Worm (Caenorhabditis elegans) whole organism, L4 larva: Measurements from ENCODE around the gene rpl-11.2.

Experiments
- D1046.2 ChIP-seq: fragments of 200-800 bp; sonication (Bioruptor generic); IDR thresholded peaks from 2 replicates; pipeline ENCODE4 v1.3.6; 2022; ENCODE audit warnings: missing genetic modification characterization, missing compliant biosample characterization
- F44E2.7 ChIP-seq: fragments of 200-800 bp; sonication (Bioruptor generic); IDR thresholded peaks from 2 replicates; pipeline ENCODE4 v2.1.2; 2022; ENCODE audit warnings: missing genetic modification characterization, missing compliant biosample characterization
- F49E8.2 ChIP-seq: sonication (generic microtip); optimal IDR thresholded peaks from 2 replicates; lab custom pipeline; 2016; ENCODE audit warnings: missing compliant biosample characterization, mild to moderate bottlenecking, missing genetic modification characterization, borderline replicate concordance
- T26A8.4 ChIP-seq: fragments of 200-800 bp; sonication (Bioruptor generic); IDR thresholded peaks from 2 replicates; pipeline ENCODE4 v1.3.6; 2022; ENCODE audit warnings: missing genetic modification characterization, missing compliant biosample characterization
- Y5F2A.4 ChIP-seq: fragments of 200-800 bp; sonication (Bioruptor generic); optimal IDR thresholded peaks from 2 replicates; lab custom pipeline; 2018; ENCODE audit warnings: mild to moderate bottlenecking, missing genetic modification characterization, missing compliant biosample characterization
- Y75B8A.6 ChIP-seq: fragments of 200-800 bp; sonication (Bioruptor generic); IDR thresholded peaks from 2 replicates; pipeline ENCODE4 v1.3.6; 2022; ENCODE audit warnings: missing genetic modification reagents, missing genetic modification characterization, missing compliant biosample characterization
- ZK337.2 ChIP-seq: fragments of 200-800 bp; sonication (Bioruptor generic); IDR thresholded peaks from 2 replicates; pipeline ENCODE4 v1.3.6; 2022; ENCODE audit warnings: missing genetic modification reagents, missing genetic modification characterization, missing compliant biosample characterization
- ZK546.5 ChIP-seq, 2 experiments: sonication (generic microtip); optimal IDR thresholded peaks; 2 replicates each; lab custom pipeline; 2017; ENCODE audit warnings: missing biosample characterization in 2 of 2, missing genetic modification characterization in 2 of 2
- ama-1 ChIP-seq: fragments of 150-350 bp; optimal IDR thresholded peaks from 2 replicates; lab custom pipeline; 2014; ENCODE audit warnings: inconsistent platforms, mixed read lengths
- attf-4 ChIP-seq: sonication (generic microtip); optimal IDR thresholded peaks from 3 replicates; lab custom pipeline; 2017; ENCODE audit warnings: missing biosample characterization, missing genetic modification characterization
- ceh-44 ChIP-seq: fragments of 200-800 bp; sonication (Bioruptor generic); IDR thresholded peaks from 2 replicates; pipeline ENCODE4 v1.3.6; 2022; ENCODE audit warnings: missing genetic modification reagents, missing genetic modification characterization, missing compliant biosample characterization
- ces-1 ChIP-seq: fragments of 150-350 bp; sonication (generic microtip); optimal IDR thresholded peaks from 4 replicates; lab custom pipeline; 2014; ENCODE audit warnings: missing biosample characterization, missing genetic modification reagents, missing genetic modification characterization
- daf-16 ChIP-seq, 3 experiments: sonication (generic microtip); optimal IDR thresholded peaks; 2 replicates each; lab custom pipeline; 2016 to 2017; ENCODE audit warnings: missing genetic modification characterization in 3 of 3, missing genetic modification reagents in 3 of 3, mild to moderate bottlenecking in 2 of 3, missing compliant biosample characterization in 2 of 3, missing biosample characterization in 1 of 3, moderate library complexity in 1 of 3
- daf-19 ChIP-seq: fragments of 200-800 bp; sonication (Bioruptor generic); conservative IDR thresholded peaks from 2 replicates; pipeline ENCODE4 v1.3.6; 2022; ENCODE audit warnings: missing genetic modification characterization, missing compliant biosample characterization
- daf-8 ChIP-seq: fragments of 200-800 bp; sonication (Bioruptor generic); IDR thresholded peaks from 2 replicates; pipeline ENCODE4 v1.3.6; 2022; ENCODE audit warnings: missing genetic modification characterization, missing compliant biosample characterization
- dmd-6 ChIP-seq: fragments of 200-800 bp; sonication (Bioruptor generic); IDR thresholded peaks from 2 replicates; pipeline ENCODE4 v1.3.6; 2022; ENCODE audit warnings: missing genetic modification reagents, missing genetic modification characterization, missing compliant biosample characterization
- dmd-8 ChIP-seq: fragments of 200-800 bp; sonication (Bioruptor generic); IDR thresholded peaks from 2 replicates; pipeline ENCODE4 v1.3.6; 2022; ENCODE audit warnings: missing genetic modification characterization, missing compliant biosample characterization
- dmd-9 ChIP-seq: fragments of 200-800 bp; sonication (Bioruptor generic); IDR thresholded peaks from 2 replicates; pipeline ENCODE4 v1.3.6; 2022; ENCODE audit warnings: missing genetic modification reagents, missing genetic modification characterization, missing compliant biosample characterization
- dve-1 ChIP-seq: sonication (generic microtip); optimal IDR thresholded peaks from 2 replicates; lab custom pipeline; 2017; ENCODE audit warnings: antibody characterized with exemption, mild to moderate bottlenecking, missing genetic modification characterization, missing compliant biosample characterization; ENCODE audit not compliant: insufficient read depth
- fos-1 ChIP-seq: fragments of 150-350 bp; optimal IDR thresholded peaks from 2 replicates; lab custom pipeline; 2014; ENCODE audit warnings: missing biosample characterization, missing genetic modification characterization
- hif-1 ChIP-seq, 2 experiments: sonication (generic microtip); optimal IDR thresholded peaks; 2 replicates each; lab custom pipeline; 2016 to 2017; ENCODE audit warnings: missing compliant biosample characterization in 2 of 2, missing genetic modification characterization in 2 of 2, missing genetic modification reagents in 2 of 2, missing genotype in 2 of 2, mild to moderate bottlenecking in 1 of 2
- hlh-30 ChIP-seq: sonication (generic microtip); optimal IDR thresholded peaks from 2 replicates; lab custom pipeline; 2017; ENCODE audit warnings: antibody characterized with exemption, mild to moderate bottlenecking, missing genetic modification characterization, missing compliant biosample characterization; ENCODE audit not compliant: insufficient read depth
- hmg-1.1 ChIP-seq: fragments of 200-800 bp; sonication (Bioruptor generic); IDR thresholded peaks from 2 replicates; pipeline ENCODE4 v1.3.6; 2022; ENCODE audit warnings: missing genetic modification reagents, missing genetic modification characterization, missing compliant biosample characterization
- lin-13 ChIP-seq: fragments of 150-350 bp; optimal IDR thresholded peaks from 2 replicates; lab custom pipeline; 2014; ENCODE audit warnings: missing biosample characterization, missing genetic modification reagents, missing genetic modification characterization
- lin-15B ChIP-seq: fragments of 150-350 bp; sonication (generic microtip); optimal IDR thresholded peaks from 3 replicates; lab custom pipeline; 2014; ENCODE audit warnings: missing biosample characterization, missing genetic modification characterization
- lsy-2 ChIP-seq, 2 experiments: fragments of 150-350 bp in 1 of 2; sonication (generic microtip) in 1 of 2; optimal IDR thresholded peaks; 2 replicates each; lab custom pipeline; 2014 to 2017; ENCODE audit warnings: missing biosample characterization in 2 of 2, missing genetic modification characterization in 2 of 2
- madf-5 ChIP-seq, 2 experiments: fragments of 200-800 bp; sonication (Bioruptor generic); IDR thresholded peaks; 2 replicates each; pipeline ENCODE4 v1.3.6; 2022; ENCODE audit warnings: missing compliant biosample characterization in 2 of 2, missing genetic modification characterization in 2 of 2
- mdl-1 ChIP-seq, 2 experiments: fragments of 150-350 bp in 1 of 2; sonication (generic microtip) in 1 of 2; optimal IDR thresholded peaks; 2 replicates each; lab custom pipeline; 2014 to 2017; ENCODE audit warnings: missing biosample characterization in 2 of 2, missing genetic modification characterization in 2 of 2
- mes-2 ChIP-seq: sonication (generic microtip); optimal IDR thresholded peaks from 2 replicates; lab custom pipeline; 2016; ENCODE audit warnings: missing genotype, mild to moderate bottlenecking, missing genetic modification characterization, missing compliant biosample characterization; ENCODE audit not compliant: poor library complexity, severe bottlenecking
- mxl-2 ChIP-seq: fragments of 200-800 bp; sonication (Bioruptor generic); conservative IDR thresholded peaks from 2 replicates; pipeline ENCODE4 v1.3.6; 2022; ENCODE audit warnings: missing genetic modification reagents, missing genetic modification characterization, missing compliant biosample characterization
- mxl-3 ChIP-seq: fragments of 200-800 bp; sonication (Bioruptor generic); optimal IDR thresholded peaks from 2 replicates; lab custom pipeline; 2018; ENCODE audit warnings: mild to moderate bottlenecking, missing genetic modification characterization, missing compliant biosample characterization
- nhr-11 ChIP-seq: fragments of 150-350 bp; optimal IDR thresholded peaks from 2 replicates; lab custom pipeline; 2014; ENCODE audit warnings: missing biosample characterization, missing genetic modification characterization
- nhr-111 ChIP-seq: fragments of 200-800 bp; sonication (Bioruptor generic); optimal IDR thresholded peaks from 2 replicates; lab custom pipeline; 2018; ENCODE audit warnings: mild to moderate bottlenecking, missing genetic modification characterization, missing compliant biosample characterization
- nhr-237 ChIP-seq: sonication (generic microtip); optimal IDR thresholded peaks from 2 replicates; lab custom pipeline; 2017; ENCODE audit warnings: missing biosample characterization, missing genetic modification characterization
- nhr-28 ChIP-seq: fragments of 150-350 bp; optimal IDR thresholded peaks from 2 replicates; lab custom pipeline; 2014; ENCODE audit warnings: missing biosample characterization, missing genetic modification characterization
- nhr-6 ChIP-seq: fragments of 150-350 bp; optimal IDR thresholded peaks from 2 replicates; lab custom pipeline; 2014; ENCODE audit warnings: missing biosample characterization, missing genetic modification characterization
- nhr-77 ChIP-seq: fragments of 150-350 bp; optimal IDR thresholded peaks from 2 replicates; lab custom pipeline; 2014; ENCODE audit warnings: missing biosample characterization, missing genetic modification characterization
- pha-4 ChIP-seq, 2 experiments: fragments of 150-350 bp in 1 of 2; fragments of 200-800 bp in 1 of 2; sonication (Bioruptor generic) in 1 of 2; IDR thresholded peaks in 1 of 2; optimal IDR thresholded peaks in 1 of 2; 2 replicates each; pipeline versions ENCODE4 v1.3.6 to Lab custom; 2014 to 2022; ENCODE audit warnings: missing genetic modification characterization in 2 of 2, missing genetic modification reagents in 2 of 2, missing biosample characterization in 1 of 2, missing compliant biosample characterization in 1 of 2
- php-3 ChIP-seq: fragments of 200-800 bp; sonication (Bioruptor generic); IDR thresholded peaks from 2 replicates; pipeline ENCODE4 v1.3.6; 2022; ENCODE audit warnings: missing genetic modification reagents, missing genetic modification characterization, missing compliant biosample characterization
- saeg-2 ChIP-seq: fragments of 200-800 bp; sonication (Bioruptor generic); IDR thresholded peaks from 2 replicates; pipeline ENCODE4 v1.3.6; 2022; ENCODE audit warnings: missing genetic modification reagents, missing genetic modification characterization, missing compliant biosample characterization
- spr-1 ChIP-seq: sonication (generic microtip); optimal IDR thresholded peaks from 2 replicates; lab custom pipeline; 2016; ENCODE audit warnings: mild to moderate bottlenecking, missing genetic modification characterization, missing compliant biosample characterization
- spr-3 ChIP-seq: fragments of 200-800 bp; sonication (Bioruptor generic); optimal IDR thresholded peaks from 2 replicates; lab custom pipeline; 2018; ENCODE audit warnings: mild to moderate bottlenecking, missing genetic modification characterization, missing compliant biosample characterization
- tag-97 ChIP-seq: fragments of 200-800 bp; sonication (Bioruptor generic); IDR thresholded peaks from 2 replicates; pipeline ENCODE4 v1.3.6; 2022; ENCODE audit warnings: missing genetic modification characterization, missing compliant biosample characterization
- tra-1 ChIP-seq: fragments of 200-800 bp; sonication (Bioruptor generic); IDR thresholded peaks from 2 replicates; pipeline ENCODE4 v1.3.6; 2022; ENCODE audit warnings: missing genetic modification reagents, missing genetic modification characterization, missing compliant biosample characterization
- unc-62 ChIP-seq, 3 experiments: fragments of 150-350 bp in 1 of 3; sonication (generic microtip); optimal IDR thresholded peaks in 2 of 3; peaks in 1 of 3; 1 replicate in 1 of 3; 2 replicates in 2 of 3; lab custom pipeline; 2014 to 2017; ENCODE audit warnings: missing biosample characterization in 3 of 3, missing genetic modification characterization in 3 of 3, missing genetic modification reagents in 3 of 3, missing genotype in 1 of 3
- zag-1 ChIP-seq: fragments of 150-350 bp; optimal IDR thresholded peaks from 2 replicates; lab custom pipeline; 2014; ENCODE audit warnings: missing biosample characterization, missing genetic modification characterization

Gene rpl-11.2

DNA sequence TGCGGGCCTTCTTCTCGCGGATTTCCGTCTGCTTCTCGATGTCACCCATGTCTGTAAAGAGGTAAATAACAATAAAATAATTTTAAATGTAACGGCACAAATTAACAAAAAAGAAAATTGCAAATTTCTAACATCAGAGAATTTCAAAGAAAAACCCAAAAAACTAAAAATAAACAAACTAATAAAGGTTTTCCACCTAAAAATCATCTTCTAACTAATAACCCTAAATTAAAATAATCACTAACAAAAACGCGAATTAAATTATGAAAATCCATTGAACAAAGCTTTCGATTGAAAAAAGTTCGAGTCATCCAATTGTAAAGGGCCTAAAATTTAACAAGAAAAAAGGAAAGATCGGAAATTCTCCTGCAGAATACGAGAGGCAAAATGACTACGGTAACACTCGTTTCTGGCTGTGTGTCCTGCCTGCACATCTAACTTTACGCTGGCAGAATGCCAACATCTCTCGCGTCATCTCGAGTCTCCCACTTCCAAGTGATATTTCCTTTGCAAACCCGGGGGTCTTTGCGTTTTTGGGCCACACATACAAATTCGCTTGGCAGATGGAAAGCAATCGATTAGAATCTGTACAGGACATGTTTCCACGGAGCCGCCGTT is at the start of gene rpl-11.2 (continued):
- TF ChIP-seq F49E8.2 (tag; lab: Kevin White, UChicago) (no peak), hlh-30 (peak; percentile 94), tag-97 (no peak), zag-1 (tag; lab: Kevin White, UChicago) (peak; percentile 73), nhr-11 (tag; lab: Kevin White, UChicago) (peak; percentile 99)

DNA sequence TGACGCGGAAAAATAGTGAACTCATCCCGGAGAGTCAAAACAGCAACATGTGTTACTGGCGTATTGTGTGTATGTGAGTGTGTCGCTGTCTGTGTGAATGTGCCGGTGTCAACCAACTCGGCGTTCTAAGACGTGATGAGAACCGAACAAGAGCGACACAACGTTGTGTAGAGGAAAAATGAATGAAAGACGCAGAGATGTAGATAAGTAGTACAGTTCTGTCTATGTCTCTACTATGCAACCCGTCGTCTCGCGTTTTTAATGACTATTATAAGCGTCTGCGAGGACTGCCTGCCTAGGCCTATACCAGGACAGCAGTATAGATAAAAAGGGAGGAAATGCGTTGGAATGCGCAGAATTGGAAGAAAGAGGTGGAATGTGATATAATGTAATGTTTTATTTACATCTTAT is 45.6 kb upstream of the rpl-11.2 start:
- TF ChIP-seq unc-62 (GFP tag; optimal IDR thresholded peaks at IDR 0.05 in 1 of 2; lab: Kevin White, UChicago), result peak in 1 of 2 experiments; percentile 88
- no peak for TF ChIP-seq unc-62 (tag; optimal IDR thresholded peaks at IDR 0.05; lab: Kevin White, UChicago)
- TF ChIP-seq F49E8.2 (tag; lab: Kevin White, UChicago), result no peak
- no peak for TF ChIP-seq ZK546.5 (tag; optimal IDR thresholded peaks at IDR 0.05; lab: Kevin White, UChicago)
- TF ChIP-seq mdl-1 (tag; optimal IDR thresholded peaks at IDR 0.05; lab: Kevin White, UChicago), result peak in 1 of 2 experiments; percentile 1
- peak; percentile 31 for TF ChIP-seq nhr-77 (tag; lab: Kevin White, UChicago)
- peak; percentile 58; the same call in 1 of the 2 replicates for TF ChIP-seq hmg-1.1 (GFP tag; lab: Robert Waterston, UW)
- no peak for TF ChIP-seq T26A8.4 (GFP tag; lab: Robert Waterston, UW)
- TF ChIP-seq mes-2, result peak; percentile 50
- TF ChIP-seq dmd-9 (GFP tag; lab: Robert Waterston, UW), result 0 out of 2 replicates have a peak, but pooled peaks have one; percentile 25
- TF ChIP-seq mxl-3 (GFP tag; lab: Kevin White, UChicago), result peak; percentile 67
- no peak for TF ChIP-seq fos-1 (tag; lab: Kevin White, UChicago)
- no peak for TF ChIP-seq spr-1
- no peak for TF ChIP-seq saeg-2 (GFP tag; lab: Robert Waterston, UW)
- no peak for TF ChIP-seq Y75B8A.6 (GFP tag; lab: Robert Waterston, UW)
- peak in 1 of 2 experiments; percentile 36 for TF ChIP-seq lsy-2 (tag; optimal IDR thresholded peaks at IDR 0.05; lab: Kevin White, UChicago)
- peak in 1 of 2 experiments; percentile 41 for TF ChIP-seq daf-16 (GFP tag; optimal IDR thresholded peaks at IDR 0.05; lab: Kevin White, UChicago)
- peak; percentile 43 for TF ChIP-seq daf-16 (tag; optimal IDR thresholded peaks at IDR 0.05; lab: Kevin White, UChicago)
- TF ChIP-seq nhr-237 (tag; lab: Kevin White, UChicago), result no peak
- TF ChIP-seq ces-1 (GFP tag; lab: Kevin White, UChicago), result no peak
- no peak for TF ChIP-seq dmd-8 (GFP tag; lab: Robert Waterston, UW)
- no peak for TF ChIP-seq pha-4 (GFP tag; IDR thresholded peaks at IDR 0.05; lab: Robert Waterston, UW)
- no peak for TF ChIP-seq pha-4 (tag; optimal IDR thresholded peaks at IDR 0.05; lab: Kevin White, UChicago)
- no peak for TF ChIP-seq spr-3
- 0 out of 2 replicates have a peak, but pooled peaks have one; percentile 25 for TF ChIP-seq ZK337.2 (GFP tag; lab: Robert Waterston, UW)
- no peak for TF ChIP-seq D1046.2
- no peak for TF ChIP-seq attf-4
- TF ChIP-seq dmd-6 (GFP tag; lab: Robert Waterston, UW), result peak; percentile 57
- peak; percentile 73 for TF ChIP-seq nhr-28 (tag; lab: Kevin White, UChicago)
- TF ChIP-seq dve-1 (tag; lab: Kevin White, UChicago), result peak; percentile 51
- no peak for TF ChIP-seq nhr-111 (GFP tag; lab: Kevin White, UChicago)
- no peak for TF ChIP-seq lin-13 (GFP tag; lab: Kevin White, UChicago)
- TF ChIP-seq ama-1 (lab: Kevin White, UChicago), result no peak
- no peak for TF ChIP-seq daf-8 (GFP tag; lab: Robert Waterston, UW)
- no peak for TF ChIP-seq F44E2.7 (GFP tag; lab: Robert Waterston, UW)
- no peak for TF ChIP-seq madf-5 (GFP tag; IDR thresholded peaks at IDR 0.05; lab: Robert Waterston, UW)
- no peak for TF ChIP-seq tra-1 (GFP tag; lab: Robert Waterston, UW)
- TF ChIP-seq hif-1 (tag; optimal IDR thresholded peaks at IDR 0.05; lab: Kevin White, UChicago), result peak in 1 of 2 experiments; percentile 53
- TF ChIP-seq hlh-30, result peak; percentile 54
- TF ChIP-seq daf-19, result no peak
- no peak for TF ChIP-seq mxl-2 (GFP tag; lab: Robert Waterston, UW)
- no peak for TF ChIP-seq Y5F2A.4 (GFP tag; lab: Kevin White, UChicago)
- TF ChIP-seq lin-15B (tag; lab: Kevin White, UChicago), result no peak
- TF ChIP-seq php-3 (GFP tag; lab: Robert Waterston, UW), result peak; percentile 41; the same call in 1 of the 2 replicates
- TF ChIP-seq nhr-6 (tag; lab: Kevin White, UChicago), result peak; percentile 25
- no peak for TF ChIP-seq ceh-44
